Fruit fly (Drosophila melanogaster) whole organism, pupa: Measurements from ENCODE around the gene CG31176.
A peak's percentile ranks its signal among the peaks of the same experiment; 100 is the strongest.

Experiments
- CG10348 ChIP-seq: fragments of 200-800 bp; sonication (Bioruptor generic); IDR thresholded peaks from 2 replicates; pipeline ENCODE4 v1.3.6; 2022; ENCODE audit warnings: missing biosample characterization, missing genetic modification characterization
- CG13204 ChIP-seq: fragments of 200-800 bp; sonication (Bioruptor generic); optimal IDR thresholded peaks from 2 replicates; lab custom pipeline; 2018; ENCODE audit warnings: missing biosample characterization, mild to moderate bottlenecking, missing genetic modification characterization, moderate library complexity
- CG15710 ChIP-seq: fragments of 200-800 bp; sonication (Bioruptor generic); optimal IDR thresholded peaks from 2 replicates; lab custom pipeline; 2018; ENCODE audit warnings: missing biosample characterization, mild to moderate bottlenecking, missing genetic modification characterization, moderate library complexity
- CG32121 ChIP-seq: fragments of 200-800 bp; sonication (Bioruptor generic); IDR thresholded peaks from 2 replicates; pipeline ENCODE4 v1.3.6; 2022; ENCODE audit warnings: missing biosample characterization, missing genetic modification characterization
- CG34367 ChIP-seq: fragments of 200-800 bp; sonication (Bioruptor generic); optimal IDR thresholded peaks from 2 replicates; lab custom pipeline; 2018; ENCODE audit warnings: missing biosample characterization, mild to moderate bottlenecking, missing genetic modification characterization
- CG4496 ChIP-seq: fragments of 200-800 bp; sonication (Bioruptor generic); IDR thresholded peaks from 3 replicates; pipeline ENCODE4 v1.3.6; 2022; ENCODE audit warnings: missing biosample characterization, missing genetic modification characterization
- CG9948 ChIP-seq: fragments of 200-800 bp; sonication (Bioruptor generic); optimal IDR thresholded peaks from 2 replicates; lab custom pipeline; 2018; ENCODE audit warnings: missing biosample characterization, mild to moderate bottlenecking, missing genetic modification characterization, moderate library complexity
- D1 ChIP-seq: fragments of 200-800 bp; sonication (Bioruptor generic); optimal IDR thresholded peaks from 2 replicates; lab custom pipeline; 2018; ENCODE audit warnings: missing biosample characterization, mild to moderate bottlenecking, missing genetic modification characterization, moderate library complexity
- EcR ChIP-seq: fragments of 200-800 bp; sonication (Bioruptor generic); optimal IDR thresholded peaks from 3 replicates; lab custom pipeline; 2019; ENCODE audit warnings: missing biosample characterization, missing genetic modification characterization, mild to moderate bottlenecking, moderate library complexity, missing genetic modification reagents
- Pif1A ChIP-seq: fragments of 200-800 bp; sonication (Bioruptor generic); optimal IDR thresholded peaks from 3 replicates; lab custom pipeline; 2016; ENCODE audit warnings: missing biosample characterization, missing genetic modification characterization
- Pif1B ChIP-seq: fragments of 200-800 bp; sonication (Bioruptor generic); optimal IDR thresholded peaks from 3 replicates; lab custom pipeline; 2016; ENCODE audit warnings: missing biosample characterization, missing genetic modification characterization
- fd96Ca ChIP-seq: fragments of 200-800 bp; sonication (Bioruptor generic); IDR thresholded peaks from 3 replicates; pipeline ENCODE4 v1.3.6; 2022; ENCODE audit warnings: missing biosample characterization, missing genetic modification characterization
- rn ChIP-seq: fragments of 200-800 bp; sonication (Bioruptor generic); IDR thresholded peaks from 2 replicates; pipeline ENCODE4 v1.3.6; 2022; ENCODE audit warnings: missing biosample characterization, missing genetic modification characterization

DNA sequence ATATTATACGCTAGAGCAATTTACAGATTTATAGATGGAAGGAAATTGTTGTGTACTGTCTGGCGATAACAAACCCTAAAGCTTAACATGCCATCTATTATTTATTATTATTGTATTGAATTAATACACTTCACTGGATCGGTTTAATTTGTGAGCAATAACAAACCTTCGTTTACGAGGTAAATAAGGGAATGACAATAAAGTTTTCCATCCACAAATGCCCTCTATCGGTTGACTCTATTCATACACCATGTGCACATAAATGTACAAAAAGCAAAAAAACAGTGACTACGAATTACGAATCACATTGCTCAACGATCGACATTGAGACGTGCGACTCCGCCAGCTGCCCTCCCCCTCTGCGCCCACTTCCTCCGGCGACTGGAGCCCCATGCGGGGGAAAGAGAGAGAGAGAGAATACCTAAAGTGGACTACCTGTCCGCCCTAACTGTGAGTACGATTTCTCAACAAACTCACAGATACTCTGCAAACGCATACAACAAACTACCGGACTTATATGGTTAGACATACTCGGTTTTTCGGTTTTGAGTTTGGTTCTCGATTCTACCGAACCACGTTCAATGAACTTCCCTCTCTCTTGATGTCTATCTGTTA is 82.5 kb downstream of the CG31176 start:
- TF ChIP-seq CG34367: no peak
- TF ChIP-seq CG10348 (GFP tag; lab: Robert Waterston, UW): no peak
- TF ChIP-seq Pif1B (GFP tag; lab: Kevin White, UChicago): no peak
- no peak for TF ChIP-seq D1
- peak; percentile 42 for TF ChIP-seq EcR (GFP tag; lab: Kevin White, UChicago)
- peak; percentile 11; the same call in 1 of the 3 replicates for TF ChIP-seq fd96Ca (GFP tag; lab: Robert Waterston, UW)
- no peak for TF ChIP-seq CG32121 (GFP tag; lab: Robert Waterston, UW)
- no peak for TF ChIP-seq CG4496
- no peak for TF ChIP-seq CG9948
- no peak for TF ChIP-seq Pif1A
- no peak for TF ChIP-seq rn (GFP tag; lab: Robert Waterston, UW)
- no peak for TF ChIP-seq CG15710 (tag; lab: Kevin White, UChicago)
- TF ChIP-seq CG13204: peak; percentile 46
